Worm (Caenorhabditis elegans): ENCODE measurements around the gene F28A10.8.

ce11 chrII:840131-840530, 1.8 kb upstream of the F28A10.8 start, which contains the start of gene clc-33:
- TF ChIP-seq lin-38 (GFP tag; IDR thresholded peaks at IDR 0.05) (no peak), Y105C5A.15 (GFP tag; IDR thresholded peaks at IDR 0.05) (no peak)

Data from whole organism, L4 larva.